Worm (Caenorhabditis elegans) whole organism, L3 larva: ENCODE data around the gene srh-184.

Source experiments
- R02D3.7 ChIP-seq: fragments of 150-350 bp; optimal IDR thresholded peaks from 2 replicates; lab custom pipeline; 2014; ENCODE audit warnings: missing biosample characterization, missing genetic modification characterization
- ZK546.5 ChIP-seq: sonication (generic microtip); optimal IDR thresholded peaks from 2 replicates; lab custom pipeline; 2017; ENCODE audit warnings: missing biosample characterization, missing genetic modification characterization
- aly-2 ChIP-seq: fragments of 150-350 bp; optimal IDR thresholded peaks from 2 replicates; lab custom pipeline; 2014; ENCODE audit warnings: missing biosample characterization, missing genetic modification characterization
- ama-1 ChIP-seq: fragments of 150-350 bp; optimal IDR thresholded peaks from 2 replicates; lab custom pipeline; 2018
- ceh-16 ChIP-seq: sonication (generic microtip); optimal IDR thresholded peaks from 2 replicates; lab custom pipeline; 2017; ENCODE audit warnings: missing biosample characterization, missing genetic modification characterization
- ceh-28 ChIP-seq: fragments of 150-350 bp; optimal IDR thresholded peaks from 2 replicates; lab custom pipeline; 2014; ENCODE audit warnings: missing biosample characterization, missing genetic modification reagents, missing genetic modification characterization
- ceh-82 ChIP-seq: fragments of 150-350 bp; optimal IDR thresholded peaks from 2 replicates; lab custom pipeline; 2014; ENCODE audit warnings: missing biosample characterization, missing genetic modification characterization
- ceh-9 ChIP-seq: sonication (generic microtip); optimal IDR thresholded peaks from 2 replicates; lab custom pipeline; 2018; ENCODE audit warnings: missing biosample characterization, missing genetic modification characterization
- daf-12 ChIP-seq: fragments of 150-350 bp; optimal IDR thresholded peaks from 2 replicates; lab custom pipeline; 2014; ENCODE audit warnings: missing biosample characterization, missing genetic modification reagents, missing genetic modification characterization
- egl-27 ChIP-seq: sonication (generic microtip); optimal IDR thresholded peaks from 4 replicates; lab custom pipeline; 2017; ENCODE audit warnings: missing biosample characterization, missing genetic modification reagents, missing genetic modification characterization
- egl-5 ChIP-seq: fragments of 150-350 bp; optimal IDR thresholded peaks from 2 replicates; lab custom pipeline; 2017; ENCODE audit warnings: missing biosample characterization, missing genetic modification reagents, missing genetic modification characterization, inconsistent platforms
- elt-1 ChIP-seq: fragments of 150-350 bp; optimal IDR thresholded peaks from 2 replicates; lab custom pipeline; 2014; ENCODE audit warnings: missing biosample characterization, missing genetic modification characterization
- elt-2 ChIP-seq: sonication (generic microtip); optimal IDR thresholded peaks from 2 replicates; lab custom pipeline; 2016; ENCODE audit warnings: missing genetic modification reagents, mild to moderate bottlenecking, missing genetic modification characterization, missing compliant biosample characterization
- elt-3 ChIP-seq, 3 experiments: fragments of 150-350 bp in 1 of 3; sonication (generic microtip) in 2 of 3; optimal IDR thresholded peaks; 2 replicates in 2 of 3; 4 replicates in 1 of 3; lab custom pipeline; 2014 to 2017; ENCODE audit warnings: missing biosample characterization in 3 of 3, missing genetic modification characterization in 3 of 3
- eor-1 ChIP-seq, 2 experiments: fragments of 150-350 bp; optimal IDR thresholded peaks; 2 replicates each; lab custom pipeline; 2014 to 2018; ENCODE audit warnings: missing biosample characterization in 2 of 2, missing genetic modification characterization in 2 of 2
- fkh-10 ChIP-seq: sonication (generic microtip); optimal IDR thresholded peaks from 2 replicates; lab custom pipeline; 2017; ENCODE audit warnings: missing biosample characterization, missing genetic modification reagents, missing genetic modification characterization
- fkh-2 ChIP-seq: fragments of 150-350 bp; optimal IDR thresholded peaks from 2 replicates; lab custom pipeline; 2014; ENCODE audit warnings: missing biosample characterization, missing genetic modification reagents, missing genetic modification characterization
- fos-1 ChIP-seq: fragments of 150-350 bp; optimal IDR thresholded peaks from 2 replicates; lab custom pipeline; 2014; ENCODE audit warnings: missing biosample characterization, missing genetic modification characterization
- hmg-11 ChIP-seq: sonication (generic microtip); optimal IDR thresholded peaks from 2 replicates; lab custom pipeline; 2016; ENCODE audit warnings: missing genetic modification characterization, missing compliant biosample characterization
- jun-1 ChIP-seq: fragments of 150-350 bp; optimal IDR thresholded peaks from 2 replicates; lab custom pipeline; 2014; ENCODE audit warnings: missing biosample characterization, missing genetic modification reagents, missing genetic modification characterization
- lin-15B ChIP-seq: fragments of 150-350 bp; optimal IDR thresholded peaks from 2 replicates; lab custom pipeline; 2014; ENCODE audit warnings: missing biosample characterization, missing genetic modification characterization
- lin-39 ChIP-seq: fragments of 150-350 bp; optimal IDR thresholded peaks from 2 replicates; lab custom pipeline; 2018; ENCODE audit warnings: missing biosample characterization, missing genetic modification reagents, missing genetic modification characterization
- lsy-12 ChIP-seq: sonication (generic microtip); optimal IDR thresholded peaks from 2 replicates; lab custom pipeline; 2016; ENCODE audit warnings: mild to moderate bottlenecking, missing genetic modification characterization, missing compliant biosample characterization
- mdl-1 ChIP-seq: fragments of 150-350 bp; optimal IDR thresholded peaks from 2 replicates; lab custom pipeline; 2014; ENCODE audit warnings: missing biosample characterization, missing genetic modification characterization
- mml-1 ChIP-seq: fragments of 150-350 bp; sonication (generic microtip); optimal IDR thresholded peaks from 3 replicates; lab custom pipeline; 2014; ENCODE audit warnings: missing biosample characterization, missing genetic modification characterization
- nfya-1 ChIP-seq: sonication (generic microtip); optimal IDR thresholded peaks from 2 replicates; lab custom pipeline; 2017; ENCODE audit warnings: missing genetic modification characterization, mild to moderate bottlenecking, missing compliant biosample characterization, antibody characterized with exemption, moderate library complexity; ENCODE audit not compliant: insufficient read depth
- nhr-11 ChIP-seq: fragments of 150-350 bp; optimal IDR thresholded peaks from 2 replicates; lab custom pipeline; 2014; ENCODE audit warnings: missing biosample characterization, missing genetic modification characterization
- nhr-12 ChIP-seq: fragments of 150-350 bp; optimal IDR thresholded peaks from 2 replicates; lab custom pipeline; 2014; ENCODE audit warnings: missing biosample characterization, missing genetic modification characterization
- nhr-23 ChIP-seq: fragments of 150-350 bp; optimal IDR thresholded peaks from 2 replicates; lab custom pipeline; 2014; ENCODE audit warnings: missing biosample characterization, missing genetic modification reagents, missing genetic modification characterization
- nhr-237 ChIP-seq: fragments of 150-350 bp; optimal IDR thresholded peaks from 2 replicates; lab custom pipeline; 2014; ENCODE audit warnings: missing biosample characterization, missing genetic modification characterization
- nhr-25 ChIP-seq: sonication (generic microtip); optimal IDR thresholded peaks from 2 replicates; lab custom pipeline; 2017; ENCODE audit warnings: missing biosample characterization, missing genetic modification characterization
- nhr-28 ChIP-seq: fragments of 150-350 bp; optimal IDR thresholded peaks from 2 replicates; lab custom pipeline; 2014; ENCODE audit warnings: missing biosample characterization, missing genetic modification characterization
- nhr-43 ChIP-seq: sonication (generic microtip); optimal IDR thresholded peaks from 2 replicates; lab custom pipeline; 2016; ENCODE audit warnings: mild to moderate bottlenecking, missing genetic modification characterization, missing compliant biosample characterization; ENCODE audit not compliant: poor library complexity, severe bottlenecking
- nhr-67 ChIP-seq: fragments of 150-350 bp; optimal IDR thresholded peaks from 2 replicates; lab custom pipeline; 2014; ENCODE audit warnings: missing biosample characterization, missing genetic modification characterization
- nhr-76 ChIP-seq: fragments of 150-350 bp; sonication (generic microtip); optimal IDR thresholded peaks from 5 replicates; lab custom pipeline; 2014; ENCODE audit warnings: missing biosample characterization, missing genetic modification characterization
- nhr-77 ChIP-seq: fragments of 150-350 bp; optimal IDR thresholded peaks from 2 replicates; lab custom pipeline; 2014; ENCODE audit warnings: missing biosample characterization, missing genetic modification characterization
- pha-4 ChIP-seq: fragments of 150-350 bp; optimal IDR thresholded peaks from 2 replicates; lab custom pipeline; 2014; ENCODE audit warnings: missing biosample characterization, missing genetic modification reagents, missing genetic modification characterization
- pqm-1 ChIP-seq: fragments of 150-350 bp; optimal IDR thresholded peaks from 2 replicates; lab custom pipeline; 2017; ENCODE audit warnings: missing biosample characterization, missing genetic modification characterization, inconsistent platforms
- sea-2 ChIP-seq: fragments of 150-350 bp; sonication (generic microtip); optimal IDR thresholded peaks from 4 replicates; lab custom pipeline; 2014; ENCODE audit warnings: missing biosample characterization, missing genetic modification reagents, missing genetic modification characterization
- skn-1 ChIP-seq: fragments of 150-350 bp; optimal IDR thresholded peaks from 2 replicates; lab custom pipeline; 2014; ENCODE audit warnings: missing biosample characterization, missing genetic modification characterization
- snpc-4 ChIP-seq: fragments of 150-350 bp; optimal IDR thresholded peaks from 2 replicates; lab custom pipeline; 2014; ENCODE audit warnings: missing biosample characterization, missing genetic modification characterization
- tbx-2 ChIP-seq: sonication (generic microtip); optimal IDR thresholded peaks from 2 replicates; lab custom pipeline; 2016; ENCODE audit warnings: mild to moderate bottlenecking, missing genetic modification characterization, missing compliant biosample characterization
- unc-39 ChIP-seq: sonication (generic microtip); optimal IDR thresholded peaks from 4 replicates; lab custom pipeline; 2017; ENCODE audit warnings: missing biosample characterization, missing genetic modification characterization
- unc-62 ChIP-seq: fragments of 150-350 bp; sonication (generic microtip); optimal IDR thresholded peaks from 4 replicates; lab custom pipeline; 2014; ENCODE audit warnings: missing biosample characterization, missing genetic modification reagents, missing genetic modification characterization
- zag-1 ChIP-seq: fragments of 150-350 bp; optimal IDR thresholded peaks from 2 replicates; lab custom pipeline; 2014; ENCODE audit warnings: missing biosample characterization, missing genetic modification characterization
- ztf-11 ChIP-seq: fragments of 150-350 bp; optimal IDR thresholded peaks from 2 replicates; lab custom pipeline; 2014; ENCODE audit warnings: missing biosample characterization, missing genetic modification characterization
- ztf-4 ChIP-seq: fragments of 150-350 bp; optimal IDR thresholded peaks from 2 replicates; lab custom pipeline; 2014; ENCODE audit warnings: missing biosample characterization, missing genetic modification characterization

The srh-184 gene

DNA sequence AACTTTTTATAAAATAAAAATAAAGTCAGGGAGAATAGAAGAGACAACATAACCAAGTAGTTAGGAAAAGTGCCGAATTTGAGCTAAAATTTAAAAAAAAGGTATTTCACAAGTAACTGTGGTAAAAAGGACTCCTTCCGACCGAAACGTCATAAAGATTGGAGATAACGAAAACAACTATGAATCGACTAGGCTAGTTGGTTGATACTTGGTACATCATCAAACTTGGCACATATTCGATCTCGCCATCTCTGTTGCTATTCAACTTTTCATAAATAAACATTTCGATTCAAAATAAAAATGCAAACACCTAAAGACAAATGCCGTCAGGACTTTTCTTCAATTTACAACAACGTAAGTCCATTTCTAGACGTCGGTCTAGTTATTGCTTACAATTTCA is 13.8 kb upstream of the srh-184 start, which contains the start of gene C29A12.22:
C29A12.22 (plus strand) TSS at position 301 of the 400 bp plus-strand sequence.
- no peak for TF ChIP-seq elt-2
- no peak for TF ChIP-seq nhr-11 (tag; lab: Kevin White, UChicago)
- TF ChIP-seq ceh-28 (tag; lab: Kevin White, UChicago) = no peak
- TF ChIP-seq mml-1 (tag; lab: Kevin White, UChicago) = no peak
- no peak for TF ChIP-seq daf-12 (tag; lab: Kevin White, UChicago)

- TF ChIP-seq unc-39 (tag; lab: Kevin White, UChicago) = no peak
- peak; percentile 86 for TF ChIP-seq nhr-25 (tag; lab: Kevin White, UChicago)
- TF ChIP-seq ztf-4 (tag; lab: Kevin White, UChicago) = no peak
- peak; percentile 60 for TF ChIP-seq tbx-2 (tag; lab: Kevin White, UChicago)
- TF ChIP-seq lin-39 = peak; percentile 89
- peak; percentile 66 for TF ChIP-seq skn-1 (tag; lab: Kevin White, UChicago)
- peak; percentile 90 for TF ChIP-seq snpc-4 (tag; lab: Kevin White, UChicago)
- TF ChIP-seq sea-2 (GFP tag; lab: Kevin White, UChicago) = no peak
- TF ChIP-seq R02D3.7 (tag; lab: Kevin White, UChicago) = peak; percentile 74
- TF ChIP-seq daf-12 (tag; lab: Kevin White, UChicago) = no peak
- TF ChIP-seq ceh-9 = no peak
- peak; percentile 17 for TF ChIP-seq nhr-77 (tag; lab: Kevin White, UChicago)
- TF ChIP-seq pha-4 = peak; percentile 92
- no peak for TF ChIP-seq nhr-11 (tag; lab: Kevin White, UChicago)
- TF ChIP-seq nhr-23 (tag; lab: Kevin White, UChicago) = peak; percentile 94
- TF ChIP-seq nhr-67 (tag; lab: Kevin White, UChicago) = peak; percentile 36
- peak; percentile 96 for TF ChIP-seq nhr-43 (tag; lab: Kevin White, UChicago)
- TF ChIP-seq lsy-12 (tag; lab: Kevin White, UChicago) = peak; percentile 82
- TF ChIP-seq unc-62 (GFP tag; lab: Kevin White, UChicago) = peak; percentile 66
- no peak for TF ChIP-seq fkh-2 (tag; lab: Kevin White, UChicago)
- TF ChIP-seq fkh-10 (GFP tag; lab: Kevin White, UChicago) = peak; percentile 29
- TF ChIP-seq nfya-1 = peak; percentile 85
- no peak for TF ChIP-seq ama-1 (lab: Kevin White, UChicago)
- peak; percentile 47 for TF ChIP-seq pqm-1 (tag; lab: Kevin White, UChicago)
- peak in 1 of 3 experiments; percentile 21 for TF ChIP-seq elt-3 (tag; optimal IDR thresholded peaks at IDR 0.05; lab: Kevin White, UChicago)
- no peak for TF ChIP-seq eor-1 (tag; optimal IDR thresholded peaks at IDR 0.05; lab: Kevin White, UChicago)
- no peak for TF ChIP-seq nhr-237 (tag; lab: Kevin White, UChicago)
- peak; percentile 92 for TF ChIP-seq lin-15B
- TF ChIP-seq ceh-82 (tag; lab: Kevin White, UChicago) = peak; percentile 72
- TF ChIP-seq elt-2 = peak; percentile 79
- TF ChIP-seq egl-27 (tag; lab: Kevin White, UChicago) = peak; percentile 41
- peak; percentile 93 for TF ChIP-seq hmg-11 (tag; lab: Kevin White, UChicago)
- TF ChIP-seq ceh-16 (tag; lab: Kevin White, UChicago) = no peak
- peak; percentile 56 for TF ChIP-seq nhr-76 (tag; lab: Kevin White, UChicago)
- peak; percentile 92 for TF ChIP-seq egl-5
- peak; percentile 82 for TF ChIP-seq ceh-28 (tag; lab: Kevin White, UChicago)
- peak; percentile 54 for TF ChIP-seq zag-1
- no peak for TF ChIP-seq nhr-12 (tag; lab: Kevin White, UChicago)
- TF ChIP-seq elt-1 (tag; lab: Kevin White, UChicago) = peak; percentile 52
- TF ChIP-seq fos-1 = no peak
- peak; percentile 71 for TF ChIP-seq jun-1 (tag; lab: Kevin White, UChicago)
- TF ChIP-seq mdl-1 (tag; lab: Kevin White, UChicago) = peak; percentile 6
- no peak for TF ChIP-seq ztf-11
- no peak for TF ChIP-seq mml-1 (tag; lab: Kevin White, UChicago)
- no peak for TF ChIP-seq nhr-28 (tag; lab: Kevin White, UChicago)
- TF ChIP-seq ZK546.5 (tag; lab: Kevin White, UChicago) = no peak
- TF ChIP-seq aly-2 (tag; lab: Kevin White, UChicago) = no peak
These were observed 9.9 kb upstream of the srh-184 start, which contains the start of gene plrg-1 for ce11 chrV:10807862-10808327. Gene plrg-1, minus strand, starts transcription at chrV:10807912.
